Fruit fly (Drosophila melanogaster) whole organism, embryonic: ENCODE measurements around the gene CG5068.
A peak's percentile ranks its signal among the peaks of the same experiment; 100 is the strongest.

Experiments used
- Ada2b ChIP-seq: fragments of 200-800 bp; sonication (Bioruptor generic); IDR thresholded peaks from 2 replicates; pipeline ENCODE4 v1.3.6; 2022; ENCODE audit warnings: missing biosample characterization, missing genetic modification characterization
- Adf1 ChIP-seq: fragments of 200-800 bp; sonication (Bioruptor generic); IDR thresholded peaks from 2 replicates; pipeline ENCODE4 v1.3.6; 2022; ENCODE audit warnings: missing biosample characterization, missing genetic modification characterization
- Aef1 ChIP-seq: fragments of 200-800 bp; sonication (Bioruptor generic); IDR thresholded peaks from 3 replicates; pipeline ENCODE4 v1.3.6; 2022; ENCODE audit warnings: missing biosample characterization, missing genetic modification characterization
- Atf-2 ChIP-seq: fragments of 200-800 bp; sonication (Bioruptor generic); optimal IDR thresholded peaks from 2 replicates; lab custom pipeline; 2016; ENCODE audit warnings: missing biosample characterization, missing genetic modification characterization
- CG10654 ChIP-seq: fragments of 200-800 bp; sonication (Bioruptor generic); optimal IDR thresholded peaks from 2 replicates; lab custom pipeline; 2016; ENCODE audit warnings: missing biosample characterization, missing genetic modification characterization
- CG12104 ChIP-seq: fragments of 200-800 bp; sonication (Bioruptor generic); optimal IDR thresholded peaks from 3 replicates; lab custom pipeline; 2016; ENCODE audit warnings: missing biosample characterization, missing genetic modification characterization
- CG12659 ChIP-seq: fragments of 200-800 bp; sonication (Bioruptor generic); optimal IDR thresholded peaks from 3 replicates; lab custom pipeline; 2017; ENCODE audit warnings: mild to moderate bottlenecking, missing biosample characterization, missing genetic modification reagents, missing genetic modification characterization
- CG17186 ChIP-seq: fragments of 200-800 bp; sonication (Bioruptor generic); optimal IDR thresholded peaks from 3 replicates; lab custom pipeline; 2017; ENCODE audit warnings: missing biosample characterization, missing genetic modification reagents, missing genetic modification characterization
- CG17829 ChIP-seq: fragments of 200-800 bp; optimal IDR thresholded peaks from 2 replicates; lab custom pipeline; 2019; ENCODE audit warnings: missing biosample characterization, mild to moderate bottlenecking, missing genetic modification characterization, moderate library complexity
- CG17912 ChIP-seq: fragments of 200-800 bp; sonication (Bioruptor generic); optimal IDR thresholded peaks from 2 replicates; lab custom pipeline; 2018; ENCODE audit warnings: missing biosample characterization, mild to moderate bottlenecking, missing genetic modification characterization
- CG2678 ChIP-seq: fragments of 200-800 bp; sonication (Bioruptor generic); optimal IDR thresholded peaks from 3 replicates; lab custom pipeline; 2019; ENCODE audit warnings: missing biosample characterization, mild to moderate bottlenecking, missing genetic modification characterization, moderate library complexity
- CG3281 ChIP-seq: fragments of 200-800 bp; sonication (Bioruptor generic); optimal IDR thresholded peaks from 3 replicates; lab custom pipeline; 2017; ENCODE audit warnings: missing biosample characterization, mild to moderate bottlenecking, missing genetic modification characterization
- CG3838 ChIP-seq: fragments of 200-800 bp; sonication (Bioruptor generic); optimal IDR thresholded peaks from 3 replicates; lab custom pipeline; 2016; ENCODE audit warnings: missing biosample characterization, missing genetic modification characterization
- CG4404 ChIP-seq: fragments of 200-800 bp; sonication (Bioruptor generic); IDR thresholded peaks from 2 replicates; pipeline ENCODE4 v1.3.6; 2022; ENCODE audit warnings: missing biosample characterization, missing genetic modification characterization
- CG4707 ChIP-seq: fragments of 200-800 bp; sonication (Bioruptor generic); optimal IDR thresholded peaks from 2 replicates; lab custom pipeline; 2018; ENCODE audit warnings: missing biosample characterization, mild to moderate bottlenecking, missing genetic modification characterization, moderate library complexity
- CG6683 ChIP-seq: fragments of 200-800 bp; sonication (Bioruptor generic); optimal IDR thresholded peaks from 2 replicates; lab custom pipeline; 2017; ENCODE audit warnings: missing biosample characterization, mild to moderate bottlenecking, missing genetic modification characterization, missing genetic modification reagents
- CG7271 ChIP-seq: fragments of 200-800 bp; sonication (Bioruptor generic); optimal IDR thresholded peaks from 2 replicates; lab custom pipeline; 2018; ENCODE audit warnings: missing biosample characterization, mild to moderate bottlenecking, missing genetic modification characterization, moderate library complexity
- HLH3B ChIP-seq: fragments of 200-800 bp; sonication (Bioruptor generic); IDR thresholded peaks from 2 replicates; pipeline ENCODE4 v1.3.6; 2022; ENCODE audit warnings: missing biosample characterization, missing genetic modification characterization
- HmgZ ChIP-seq: fragments of 200-800 bp; sonication (Bioruptor generic); optimal IDR thresholded peaks from 2 replicates; lab custom pipeline; 2018; ENCODE audit warnings: missing biosample characterization, mild to moderate bottlenecking, missing genetic modification characterization
- Lpt ChIP-seq: fragments of >200 bp; optimal IDR thresholded peaks from 2 replicates; lab custom pipeline; 2018; ENCODE audit warnings: missing biosample characterization, missing genetic modification characterization
- MESR4 ChIP-seq: fragments of 200-800 bp; sonication (Bioruptor generic); optimal IDR thresholded peaks from 2 replicates; lab custom pipeline; 2018; ENCODE audit warnings: missing biosample characterization, mild to moderate bottlenecking, missing genetic modification characterization, moderate library complexity
- Sin3A ChIP-seq: fragments of >200 bp; optimal IDR thresholded peaks from 2 replicates; lab custom pipeline; 2018
- Ssrp ChIP-seq: fragments of 200-800 bp; sonication (Bioruptor generic); optimal IDR thresholded peaks from 2 replicates; lab custom pipeline; 2018; ENCODE audit warnings: missing biosample characterization, mild to moderate bottlenecking, missing genetic modification characterization, moderate library complexity
- TFAM ChIP-seq: fragments of 200-800 bp; sonication (Bioruptor generic); optimal IDR thresholded peaks from 2 replicates; lab custom pipeline; 2017; ENCODE audit warnings: missing biosample characterization, missing genetic modification characterization, inconsistent platforms
- ase ChIP-seq: fragments of 200-800 bp; sonication (Bioruptor generic); IDR thresholded peaks from 3 replicates; pipeline ENCODE4 v1.3.6; 2022; ENCODE audit warnings: missing biosample characterization, missing genetic modification characterization
- az2 ChIP-seq: fragments of 200-800 bp; sonication (Bioruptor generic); optimal IDR thresholded peaks from 3 replicates; lab custom pipeline; 2016; ENCODE audit warnings: missing biosample characterization, missing genetic modification characterization
- bcd ChIP-seq: fragments of 200-800 bp; sonication (Bioruptor generic); optimal IDR thresholded peaks from 2 replicates; lab custom pipeline; 2017; ENCODE audit warnings: missing biosample characterization, mild to moderate bottlenecking, missing genetic modification characterization
- cas ChIP-seq: fragments of 200-800 bp; sonication (Bioruptor generic); IDR thresholded peaks from 2 replicates; pipeline ENCODE4 v1.3.6; 2022; ENCODE audit warnings: missing biosample characterization, missing genetic modification characterization
- cg ChIP-seq: fragments of 200-800 bp; sonication (Bioruptor generic); optimal IDR thresholded peaks from 3 replicates; lab custom pipeline; 2019; ENCODE audit warnings: missing biosample characterization, mild to moderate bottlenecking, missing genetic modification characterization, moderate library complexity
- corto ChIP-seq: fragments of 200-800 bp; sonication (Bioruptor generic); optimal IDR thresholded peaks from 2 replicates; lab custom pipeline; 2016; ENCODE audit warnings: missing biosample characterization, mild to moderate bottlenecking, missing genetic modification characterization, moderate library complexity
- dimm ChIP-seq: fragments of 200-800 bp; sonication (Bioruptor generic); IDR thresholded peaks from 2 replicates; pipeline ENCODE4 v1.3.6; 2022; ENCODE audit warnings: missing biosample characterization, missing genetic modification characterization
- dmrt99B ChIP-seq: fragments of 200-800 bp; sonication (Bioruptor generic); optimal IDR thresholded peaks from 2 replicates; lab custom pipeline; 2018; ENCODE audit warnings: missing biosample characterization, mild to moderate bottlenecking, missing genetic modification characterization, moderate library complexity
- fd102C ChIP-seq: fragments of 200-800 bp; sonication (Bioruptor generic); optimal IDR thresholded peaks from 2 replicates; lab custom pipeline; 2018; ENCODE audit warnings: missing biosample characterization, mild to moderate bottlenecking, missing genetic modification characterization, moderate library complexity
- gcm ChIP-seq: fragments of 200-800 bp; sonication (Bioruptor generic); optimal IDR thresholded peaks from 2 replicates; lab custom pipeline; 2019; ENCODE audit warnings: missing biosample characterization, mild to moderate bottlenecking, missing genetic modification characterization, moderate library complexity
- h ChIP-seq: fragments of >200 bp; optimal IDR thresholded peaks from 2 replicates; lab custom pipeline; 2017
- ham ChIP-seq: fragments of 200-800 bp; sonication (Bioruptor generic); IDR thresholded peaks from 2 replicates; pipeline ENCODE4 v1.3.6; 2022; ENCODE audit warnings: missing biosample characterization, missing genetic modification characterization
- her ChIP-seq: fragments of 200-800 bp; sonication (Bioruptor generic); optimal IDR thresholded peaks from 2 replicates; lab custom pipeline; 2016; ENCODE audit warnings: missing biosample characterization, missing genetic modification characterization
- insv ChIP-seq, 2 experiments: fragments of 200-800 bp; sonication (Bioruptor generic); optimal IDR thresholded peaks; 3 replicates each; lab custom pipeline; 2016 to 2018; ENCODE audit warnings: missing biosample characterization in 2 of 2, missing genetic modification characterization in 2 of 2
- jing ChIP-seq: fragments of 200-800 bp; sonication (Bioruptor generic); optimal IDR thresholded peaks from 2 replicates; lab custom pipeline; 2018; ENCODE audit warnings: missing biosample characterization, mild to moderate bottlenecking, missing genetic modification characterization
- kay ChIP-seq: fragments of 200-800 bp; sonication (Bioruptor generic); optimal IDR thresholded peaks from 2 replicates; lab custom pipeline; 2016; ENCODE audit warnings: missing biosample characterization, missing genetic modification characterization
- luna ChIP-seq: fragments of 200-800 bp; sonication (Bioruptor generic); optimal IDR thresholded peaks from 2 replicates; lab custom pipeline; 2016; ENCODE audit warnings: missing biosample characterization, missing genetic modification characterization
- nmo ChIP-seq: fragments of 200-800 bp; sonication (Bioruptor generic); optimal IDR thresholded peaks from 2 replicates; lab custom pipeline; 2018; ENCODE audit warnings: missing biosample characterization, mild to moderate bottlenecking, missing genetic modification characterization, moderate library complexity
- prd ChIP-seq, 3 experiments: fragments of >200 bp in 2 of 3; fragments of 200-800 bp in 1 of 3; sonication (Bioruptor generic) in 1 of 3; optimal IDR thresholded peaks in 2 of 3; IDR thresholded peaks in 1 of 3; 2 replicates in 2 of 3; 3 replicates in 1 of 3; pipeline versions ENCODE4 v1.3.6 to Lab custom; 2017 to 2022; ENCODE audit warnings: missing biosample characterization in 1 of 3, missing genetic modification characterization in 1 of 3
- pros ChIP-seq: fragments of 200-800 bp; sonication (Bioruptor generic); optimal IDR thresholded peaks from 3 replicates; lab custom pipeline; 2019; ENCODE audit warnings: missing biosample characterization, mild to moderate bottlenecking, missing genetic modification characterization, moderate library complexity
- row ChIP-seq: fragments of 200-800 bp; sonication (Bioruptor generic); IDR thresholded peaks from 3 replicates; pipeline ENCODE4 v1.3.6; 2022; ENCODE audit warnings: missing biosample characterization, missing genetic modification characterization
- sc ChIP-seq, 3 experiments: fragments of >200 bp in 2 of 3; fragments of 200-800 bp in 1 of 3; sonication (Bioruptor generic) in 1 of 3; optimal IDR thresholded peaks; 2 replicates in 2 of 3; 3 replicates in 1 of 3; lab custom pipeline; 2017; ENCODE audit warnings: mild to moderate bottlenecking in 1 of 3, missing biosample characterization in 1 of 3, missing genetic modification characterization in 1 of 3, missing genetic modification reagents in 1 of 3
- slbo ChIP-seq: fragments of 200-800 bp; sonication (Bioruptor generic); IDR thresholded peaks from 2 replicates; pipeline ENCODE4 v1.3.6; 2022; ENCODE audit warnings: missing biosample characterization, missing genetic modification characterization
- vnd ChIP-seq: fragments of 200-800 bp; sonication (Bioruptor generic); IDR thresholded peaks from 3 replicates; pipeline ENCODE4 v1.3.6; 2022; ENCODE audit warnings: missing biosample characterization, missing genetic modification characterization; ENCODE audit not compliant: partially characterized antibody

CG5068 gene

dm6 chr3L:9011485-9012389 lies 25.2 kb downstream of the CG5068 start (continued):
- TF ChIP-seq CG2678, result peak; percentile 79
- TF ChIP-seq Ada2b (GFP tag; lab: Robert Waterston, UW), result peak; percentile 58
- TF ChIP-seq her (GFP tag; lab: Kevin White, UChicago), result peak; percentile 53
- peak; percentile 87 for TF ChIP-seq row
- TF ChIP-seq az2 (GFP tag; lab: Kevin White, UChicago), result peak; percentile 72
- TF ChIP-seq CG17829 (tag; lab: Kevin White, UChicago), result peak; percentile 84
- TF ChIP-seq CG3281 (GFP tag; lab: Kevin White, UChicago), result no peak
- no peak for TF ChIP-seq cas (GFP tag; lab: Robert Waterston, UW)
- TF ChIP-seq prd (optimal IDR thresholded peaks at IDR 0.05; lab: Kevin White, UChicago), result no peak
- TF ChIP-seq prd (GFP tag; IDR thresholded peaks at IDR 0.05; lab: Robert Waterston, UW), result peak; percentile 90
- peak; percentile 64 for TF ChIP-seq kay (GFP tag; lab: Kevin White, UChicago)
- peak; percentile 63 for TF ChIP-seq bcd (GFP tag; lab: Kevin White, UChicago)
- TF ChIP-seq luna (GFP tag; lab: Kevin White, UChicago), result no peak
- peak; percentile 76 for TF ChIP-seq CG10654
- TF ChIP-seq cg (GFP tag; lab: Kevin White, UChicago), result no peak
- peak; percentile 72 for TF ChIP-seq Ssrp (tag; lab: Kevin White, UChicago)
- no peak for TF ChIP-seq Adf1 (GFP tag; lab: Robert Waterston, UW)
- TF ChIP-seq CG12659 (GFP tag; lab: Kevin White, UChicago), result no peak
- no peak for TF ChIP-seq pros
- no peak for TF ChIP-seq Lpt (GFP tag; lab: Kevin White, UChicago)
- no peak for TF ChIP-seq insv (GFP tag; optimal IDR thresholded peaks at IDR 0.05; lab: Kevin White, UChicago)
- TF ChIP-seq Sin3A (lab: Kevin White, UChicago), result no peak
- TF ChIP-seq nmo (GFP tag; lab: Kevin White, UChicago), result peak; percentile 83
- TF ChIP-seq Atf-2 (GFP tag; lab: Kevin White, UChicago), result peak; percentile 56
- peak; percentile 59; the same call in 2 of the 3 replicates for TF ChIP-seq Aef1 (GFP tag; lab: Robert Waterston, UW)
- TF ChIP-seq slbo (GFP tag; lab: Robert Waterston, UW), result 0 out of 2 replicates have a peak, but pooled peaks have one; percentile 28
- no peak for TF ChIP-seq vnd
- TF ChIP-seq CG17186, result peak; percentile 59
- TF ChIP-seq ase, result peak; percentile 66; the same call in 1 of the 3 replicates
- peak; percentile 67 for TF ChIP-seq gcm
- no peak for TF ChIP-seq TFAM
- TF ChIP-seq CG12104 (GFP tag; lab: Kevin White, UChicago), result peak; percentile 21
- no peak for TF ChIP-seq h (lab: Kevin White, UChicago)
- TF ChIP-seq dimm (GFP tag; lab: Robert Waterston, UW), result 0 out of 2 replicates have a peak, but pooled peaks have one; percentile 32
- no peak for TF ChIP-seq CG7271
- no peak for TF ChIP-seq CG3838 (GFP tag; lab: Kevin White, UChicago)
- peak; percentile 80 for TF ChIP-seq HLH3B (GFP tag; lab: Robert Waterston, UW)
- peak; percentile 17 for TF ChIP-seq HmgZ
- no peak for TF ChIP-seq CG17912
- TF ChIP-seq fd102C (GFP tag; lab: Kevin White, UChicago), result peak; percentile 77
- no peak for TF ChIP-seq CG4707
- TF ChIP-seq MESR4 (GFP tag; lab: Kevin White, UChicago), result no peak
- no peak for TF ChIP-seq ham
- TF ChIP-seq dmrt99B (tag; lab: Kevin White, UChicago), result peak; percentile 73
- no peak for TF ChIP-seq CG6683 (GFP tag; lab: Kevin White, UChicago)
- TF ChIP-seq sc (optimal IDR thresholded peaks at IDR 0.05; lab: Kevin White, UChicago), result no peak
- peak; percentile 61 for TF ChIP-seq sc (GFP tag; optimal IDR thresholded peaks at IDR 0.05; lab: Kevin White, UChicago)
- TF ChIP-seq jing, result peak; percentile 53
- TF ChIP-seq CG4404 (GFP tag; lab: Robert Waterston, UW), result peak; percentile 93
- no peak for TF ChIP-seq corto
